Worm (Caenorhabditis elegans) whole organism, L2 larva: ENCODE results near the gene F19F10.11.
A peak's percentile ranks its signal among the peaks of the same experiment; 100 is the strongest.

Experiments used
- C34F6.9 ChIP-seq: fragments of 150-350 bp; optimal IDR thresholded peaks from 2 replicates; lab custom pipeline; 2014; ENCODE audit warnings: missing biosample characterization, missing genetic modification characterization
- F13H6.1 ChIP-seq: sonication (generic microtip); optimal IDR thresholded peaks from 2 replicates; lab custom pipeline; 2016; ENCODE audit warnings: missing genetic modification characterization, missing compliant biosample characterization
- R02D3.7 ChIP-seq: fragments of 150-350 bp; optimal IDR thresholded peaks from 2 replicates; lab custom pipeline; 2014; ENCODE audit warnings: missing biosample characterization, missing genetic modification characterization
- ZK546.5 ChIP-seq: sonication (generic microtip); optimal IDR thresholded peaks from 2 replicates; lab custom pipeline; 2017; ENCODE audit warnings: missing biosample characterization, missing genetic modification characterization
- blmp-1 ChIP-seq: sonication (generic microtip); optimal IDR thresholded peaks from 2 replicates; lab custom pipeline; 2017; ENCODE audit warnings: missing genetic modification characterization, mild to moderate bottlenecking, missing compliant biosample characterization, antibody characterized with exemption, moderate library complexity; ENCODE audit not compliant: insufficient read depth
- ceh-16 ChIP-seq: fragments of 150-350 bp; optimal IDR thresholded peaks from 2 replicates; lab custom pipeline; 2014; ENCODE audit warnings: missing biosample characterization, missing genetic modification characterization
- ceh-82 ChIP-seq: fragments of 150-350 bp; optimal IDR thresholded peaks from 2 replicates; lab custom pipeline; 2014; ENCODE audit warnings: missing biosample characterization, missing genetic modification characterization
- crh-2 ChIP-seq: sonication (generic microtip); optimal IDR thresholded peaks from 2 replicates; lab custom pipeline; 2017; ENCODE audit warnings: missing biosample characterization, missing genetic modification characterization
- dmd-4 ChIP-seq: sonication (generic microtip); optimal IDR thresholded peaks from 2 replicates; lab custom pipeline; 2017; ENCODE audit warnings: missing biosample characterization, missing genetic modification characterization
- elt-1 ChIP-seq: fragments of 150-350 bp; optimal IDR thresholded peaks from 2 replicates; lab custom pipeline; 2014; ENCODE audit warnings: missing biosample characterization, missing genetic modification characterization
- elt-3 ChIP-seq: sonication (generic microtip); optimal IDR thresholded peaks from 2 replicates; lab custom pipeline; 2017; ENCODE audit warnings: missing biosample characterization, missing genetic modification characterization
- fos-1 ChIP-seq: fragments of 150-350 bp; optimal IDR thresholded peaks from 2 replicates; lab custom pipeline; 2014; ENCODE audit warnings: missing biosample characterization, missing genetic modification characterization
- gmeb-1 ChIP-seq: fragments of 150-350 bp; optimal IDR thresholded peaks from 2 replicates; lab custom pipeline; 2014; ENCODE audit warnings: missing biosample characterization, missing genetic modification characterization
- lin-13 ChIP-seq: fragments of 150-350 bp; optimal IDR thresholded peaks from 2 replicates; lab custom pipeline; 2014; ENCODE audit warnings: missing biosample characterization, missing genetic modification reagents, missing genetic modification characterization
- lsy-2 ChIP-seq, 2 experiments: fragments of 150-350 bp in 1 of 2; sonication (generic microtip) in 1 of 2; optimal IDR thresholded peaks; 2 replicates each; lab custom pipeline; 2014 to 2017; ENCODE audit warnings: missing biosample characterization in 2 of 2, missing genetic modification characterization in 2 of 2
- mab-5 ChIP-seq: fragments of 150-350 bp; optimal IDR thresholded peaks from 2 replicates; lab custom pipeline; 2014; ENCODE audit warnings: missing biosample characterization, missing genetic modification characterization
- mdl-1 ChIP-seq, 2 experiments: fragments of 150-350 bp in 1 of 2; sonication (generic microtip) in 1 of 2; optimal IDR thresholded peaks; 2 replicates each; lab custom pipeline; 2017; ENCODE audit warnings: missing biosample characterization in 2 of 2, missing genetic modification characterization in 2 of 2
- nhr-10 ChIP-seq: sonication (generic microtip); optimal IDR thresholded peaks from 2 replicates; lab custom pipeline; 2017; ENCODE audit warnings: missing biosample characterization, missing genetic modification characterization
- nhr-11 ChIP-seq: fragments of 150-350 bp; optimal IDR thresholded peaks from 2 replicates; lab custom pipeline; 2014; ENCODE audit warnings: missing biosample characterization, missing genetic modification characterization
- nhr-21 ChIP-seq: fragments of 150-350 bp; optimal IDR thresholded peaks from 2 replicates; lab custom pipeline; 2014; ENCODE audit warnings: missing biosample characterization, missing genetic modification characterization
- nhr-23 ChIP-seq: fragments of 150-350 bp; optimal IDR thresholded peaks from 2 replicates; lab custom pipeline; 2014; ENCODE audit warnings: missing biosample characterization, missing genetic modification reagents, missing genetic modification characterization
- nhr-237 ChIP-seq: fragments of 150-350 bp; optimal IDR thresholded peaks from 2 replicates; lab custom pipeline; 2014; ENCODE audit warnings: missing biosample characterization, missing genetic modification characterization
- nhr-6 ChIP-seq: fragments of 150-350 bp; optimal IDR thresholded peaks from 2 replicates; lab custom pipeline; 2014; ENCODE audit warnings: missing biosample characterization, missing genetic modification characterization
- peb-1 ChIP-seq: fragments of 150-350 bp; optimal IDR thresholded peaks from 2 replicates; lab custom pipeline; 2014; ENCODE audit warnings: missing biosample characterization, missing genetic modification characterization
- sem-4 ChIP-seq: fragments of 150-350 bp; optimal IDR thresholded peaks from 2 replicates; lab custom pipeline; 2014; ENCODE audit warnings: missing biosample characterization, missing genetic modification reagents, missing genetic modification characterization
- skn-1 ChIP-seq: sonication (generic microtip); optimal IDR thresholded peaks from 2 replicates; lab custom pipeline; 2017; ENCODE audit warnings: missing biosample characterization, missing genetic modification characterization
- sma-3 ChIP-seq: sonication (generic microtip); optimal IDR thresholded peaks from 2 replicates; lab custom pipeline; 2016; ENCODE audit warnings: missing genetic modification reagents, missing genetic modification characterization, missing compliant biosample characterization
- sma-9 ChIP-seq, 2 experiments: fragments of 150-350 bp in 1 of 2; sonication (generic microtip) in 1 of 2; optimal IDR thresholded peaks; 2 replicates each; lab custom pipeline; 2014 to 2016; ENCODE audit warnings: missing genetic modification characterization in 2 of 2, mild to moderate bottlenecking in 1 of 2, missing biosample characterization in 1 of 2, missing compliant biosample characterization in 1 of 2, missing genetic modification reagents in 1 of 2, moderate library complexity in 1 of 2
- snpc-4 ChIP-seq: fragments of 150-350 bp; optimal IDR thresholded peaks from 2 replicates; lab custom pipeline; 2014; ENCODE audit warnings: missing biosample characterization, missing genetic modification characterization
- unc-39 ChIP-seq: fragments of 150-350 bp; optimal IDR thresholded peaks from 2 replicates; lab custom pipeline; 2014; ENCODE audit warnings: missing biosample characterization, missing genetic modification characterization
- unc-55 ChIP-seq: fragments of 150-350 bp; sonication (generic microtip); optimal IDR thresholded peaks from 3 replicates; lab custom pipeline; 2014; ENCODE audit warnings: missing biosample characterization, missing genetic modification reagents, missing genetic modification characterization
- zag-1 ChIP-seq: fragments of 150-350 bp; optimal IDR thresholded peaks from 2 replicates; lab custom pipeline; 2014; ENCODE audit warnings: missing biosample characterization, missing genetic modification characterization
- ztf-11 ChIP-seq: sonication (generic microtip); optimal IDR thresholded peaks from 2 replicates; lab custom pipeline; 2017; ENCODE audit warnings: missing biosample characterization, missing genetic modification characterization

The F19F10.11 gene

ce11 chrV:7587637-7588036 lies at the start of gene F19F10.11, which contains the start of gene C50E3.5:
F19F10.11 (minus strand) TSS chrV:7587704.
C50E3.5 (plus strand) TSS chrV:7587996.
- no peak for TF ChIP-seq elt-1 (tag; lab: Kevin White, UChicago)
- no peak for TF ChIP-seq skn-1 (tag; lab: Kevin White, UChicago)
- peak; percentile 81 for TF ChIP-seq unc-55 (GFP tag; lab: Kevin White, UChicago)
- peak; percentile 64 for TF ChIP-seq crh-2 (tag; lab: Kevin White, UChicago)
- peak; percentile 35 for TF ChIP-seq F13H6.1 (tag; lab: Kevin White, UChicago)
- TF ChIP-seq sma-3 (GFP tag; lab: Kevin White, UChicago), result peak; percentile 60
- no peak for TF ChIP-seq ceh-16 (tag; lab: Kevin White, UChicago)
- TF ChIP-seq ceh-82 (tag; lab: Kevin White, UChicago), result no peak
- peak; percentile 63 for TF ChIP-seq sem-4 (tag; lab: Kevin White, UChicago)
- no peak for TF ChIP-seq zag-1 (tag; lab: Kevin White, UChicago)
- TF ChIP-seq fos-1 (tag; lab: Kevin White, UChicago), result peak; percentile 13
- TF ChIP-seq blmp-1, result no peak
- TF ChIP-seq lsy-2 (tag; optimal IDR thresholded peaks at IDR 0.05; lab: Kevin White, UChicago), result peak; percentile 26 to 82
- TF ChIP-seq C34F6.9 (tag; lab: Kevin White, UChicago), result peak; percentile 82
- no peak for TF ChIP-seq peb-1
- TF ChIP-seq nhr-6 (tag; lab: Kevin White, UChicago), result peak; percentile 31
- TF ChIP-seq unc-39 (tag; lab: Kevin White, UChicago), result no peak
- TF ChIP-seq snpc-4 (tag; lab: Kevin White, UChicago), result peak; percentile 30
- TF ChIP-seq gmeb-1 (tag; lab: Kevin White, UChicago), result peak; percentile 74
- peak; percentile 57 for TF ChIP-seq sma-9 (GFP tag; optimal IDR thresholded peaks at IDR 0.05; lab: Kevin White, UChicago)
- TF ChIP-seq sma-9 (tag; optimal IDR thresholded peaks at IDR 0.05; lab: Kevin White, UChicago), result no peak

ce11 chrV:7635469-7635868 lies 48.0 kb upstream of the F19F10.11 start, which contains the start of gene srd-29:
srd-29 (plus strand) TSS chrV:7635769.
- TF ChIP-seq mab-5 (tag; lab: Kevin White, UChicago) (no peak), dmd-4 (tag; lab: Kevin White, UChicago) (no peak), peb-1 (no peak), ZK546.5 (tag; lab: Kevin White, UChicago) (no peak), elt-3 (tag; lab: Kevin White, UChicago) (no peak), lin-13 (GFP tag; lab: Kevin White, UChicago) (no peak), unc-39 (tag; lab: Kevin White, UChicago) (no peak), skn-1 (tag; lab: Kevin White, UChicago) (no peak), nhr-23 (tag; lab: Kevin White, UChicago) (no peak), nhr-237 (tag; lab: Kevin White, UChicago) (no peak), nhr-10 (tag; lab: Kevin White, UChicago) (no peak), R02D3.7 (tag; lab: Kevin White, UChicago) (no peak)

ce11 chrV:7634657-7635056 lies 47.2 kb upstream of the F19F10.11 start, which contains the start of gene srd-31:
srd-31 (minus strand) TSS chrV:7634757.
- TF ChIP-seq ztf-11 (tag; lab: Kevin White, UChicago) (no peak), nhr-11 (tag; lab: Kevin White, UChicago) (no peak), lsy-2 (tag; optimal IDR thresholded peaks at IDR 0.05; lab: Kevin White, UChicago) (no peak)

- TF ChIP-seq nhr-11 (tag; lab: Kevin White, UChicago) (no peak), nhr-21 (no peak), skn-1 (tag; lab: Kevin White, UChicago) (no peak), R02D3.7 (tag; lab: Kevin White, UChicago) (no peak)
- TF ChIP-seq, all 48 proteins: peak for 0
Measured at ce11 chrV:7631732-7632131, 44.2 kb upstream of the F19F10.11 start, which contains the start of gene srd-25. srd-25 (plus strand) TSS chrV:7632032.

- TF ChIP-seq fos-1 (tag; lab: Kevin White, UChicago) (no peak), nhr-21 (no peak), nhr-23 (tag; lab: Kevin White, UChicago) (no peak), unc-55 (GFP tag; lab: Kevin White, UChicago) (no peak), ceh-82 (tag; lab: Kevin White, UChicago) (no peak), sem-4 (tag; lab: Kevin White, UChicago) (no peak), mdl-1 (tag; optimal IDR thresholded peaks at IDR 0.05; lab: Kevin White, UChicago) (no peak)
Measured at ce11 chrV:7629504-7629903, 42.0 kb upstream of the F19F10.11 start, which contains the start of gene srd-30. srd-30 (plus strand) TSS chrV:7629804.
